Fruit fly (Drosophila melanogaster): ENCODE results near the gene CG32023.

DNA sequence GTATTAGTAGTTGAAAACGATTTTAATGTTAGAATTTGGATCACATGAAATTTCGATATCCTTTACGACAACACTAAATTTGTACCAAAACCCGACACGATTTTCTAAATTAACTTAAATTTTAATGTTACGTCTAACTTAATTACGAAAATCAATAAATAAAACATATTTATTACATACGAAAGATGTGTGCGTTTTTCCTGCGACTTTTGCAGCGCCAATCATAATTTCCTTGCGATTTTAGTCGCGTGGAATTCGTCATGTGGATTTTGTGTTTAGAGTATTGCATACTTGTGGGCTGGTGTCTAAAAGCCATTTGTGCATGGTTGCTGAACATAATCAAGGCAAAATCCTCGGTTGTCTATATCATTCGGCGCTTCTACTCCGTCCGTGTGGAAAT, 5.4 kb downstream of the CG32023 start:
- TF ChIP-seq Sox15 (GFP tag; optimal IDR thresholded peaks at IDR 0.05) (no peak), CG10669 (GFP tag; optimal IDR thresholded peaks at IDR 0.05) (no peak), dsx (GFP tag; optimal IDR thresholded peaks at IDR 0.05; ENCODE audit: poor library complexity, severe bottlenecking) (no peak), Sox14 (GFP tag; optimal IDR thresholded peaks at IDR 0.05) (no peak), CG31627 (GFP tag; optimal IDR thresholded peaks at IDR 0.05) (no peak), Ets21C (GFP tag; optimal IDR thresholded peaks at IDR 0.05) (no peak), pdm3 (GFP tag; optimal IDR thresholded peaks at IDR 0.05) (no peak), CG34406 (GFP tag; optimal IDR thresholded peaks at IDR 0.05) (no peak), cyc (GFP tag; optimal IDR thresholded peaks at IDR 0.05) (no peak), svp (GFP tag) (no peak), CG8319 (GFP tag; optimal IDR thresholded peaks at IDR 0.05) (no peak), CG3032 (tag; optimal IDR thresholded peaks at IDR 0.05) (no peak), Gug (GFP tag; IDR thresholded peaks at IDR 0.05) (no peak), CG3919 (GFP tag; optimal IDR thresholded peaks at IDR 0.05) (no peak)
